Worm (Caenorhabditis elegans): ENCODE measurements around the gene cnt-2.
A peak's percentile ranks its signal among the peaks of the same experiment; 100 is the strongest.

cnt-2 gene

ce11 chrIII:10711192-10711673 is 56.4 kb downstream of the cnt-2 start, which contains the start of gene W09D10.5 (continued):
- no peak for TF ChIP-seq lin-39 (tag; optimal IDR thresholded peaks at IDR 0.05)
- no peak for TF ChIP-seq unc-55 (GFP tag; optimal IDR thresholded peaks at IDR 0.05)
- no peak for TF ChIP-seq aly-2 (tag; optimal IDR thresholded peaks at IDR 0.05)
- no peak for TF ChIP-seq nhr-11 (tag; optimal IDR thresholded peaks at IDR 0.05)
- TF ChIP-seq lin-13 (GFP tag; optimal IDR thresholded peaks at IDR 0.05), result no peak
- no peak for TF ChIP-seq Y55F3AM.14 (GFP tag; optimal IDR thresholded peaks at IDR 0.05)
- TF ChIP-seq nhr-12 (tag; optimal IDR thresholded peaks at IDR 0.05), result no peak
- TF ChIP-seq mdl-1 (tag; optimal IDR thresholded peaks at IDR 0.05), result no peak
- no peak for TF ChIP-seq mab-5 (tag; optimal IDR thresholded peaks at IDR 0.05)

ce11 chrIII:10714541-10714940 is 59.7 kb downstream of the cnt-2 start:
- TF ChIP-seq lin-11 (tag; optimal IDR thresholded peaks at IDR 0.05), result no peak
- TF ChIP-seq nhr-12 (tag; optimal IDR thresholded peaks at IDR 0.05), result no peak
- TF ChIP-seq fos-1 (tag; optimal IDR thresholded peaks at IDR 0.05), result no peak
- no peak for TF ChIP-seq alr-1 (tag; optimal IDR thresholded peaks at IDR 0.05)
- no peak for TF ChIP-seq nhr-237 (tag; optimal IDR thresholded peaks at IDR 0.05)
- TF ChIP-seq ztf-1 (GFP tag; conservative IDR thresholded peaks at IDR 0.05), result no peak
- TF ChIP-seq unc-62 (GFP tag; optimal IDR thresholded peaks at IDR 0.05), result no peak
- no peak for TF ChIP-seq sem-4 (tag; optimal IDR thresholded peaks at IDR 0.05)
- TF ChIP-seq F13H6.1 (tag; optimal IDR thresholded peaks at IDR 0.05), result no peak
- TF ChIP-seq ceh-16 (tag; optimal IDR thresholded peaks at IDR 0.05), result no peak
- no peak for TF ChIP-seq egl-27 (tag; optimal IDR thresholded peaks at IDR 0.05)
- no peak for TF ChIP-seq peb-1 (tag; optimal IDR thresholded peaks at IDR 0.05)
- TF ChIP-seq ztf-4 (tag; optimal IDR thresholded peaks at IDR 0.05), result no peak
- no peak for TF ChIP-seq nhr-10 (tag; optimal IDR thresholded peaks at IDR 0.05)
- no peak for TF ChIP-seq elt-1 (tag; optimal IDR thresholded peaks at IDR 0.05)
- no peak for TF ChIP-seq mab-5 (tag; optimal IDR thresholded peaks at IDR 0.05)
- no peak for TF ChIP-seq lin-39 (tag; optimal IDR thresholded peaks at IDR 0.05)
- TF ChIP-seq zag-1 (tag; optimal IDR thresholded peaks at IDR 0.05), result no peak

ce11 chrIII:10716091-10716490 is 61.3 kb downstream of the cnt-2 start, which contains the start of gene W09D10.4:
TSS of gene W09D10.4 (minus strand) at chrIII:10716191.
- TF ChIP-seq aly-2 (tag; optimal IDR thresholded peaks at IDR 0.05) (no peak), F13H6.1 (tag; optimal IDR thresholded peaks at IDR 0.05) (peak; percentile 20), elt-3 (tag; optimal IDR thresholded peaks at IDR 0.05) (no peak), nhr-237 (tag; optimal IDR thresholded peaks at IDR 0.05) (no peak), C34F6.9 (tag; optimal IDR thresholded peaks at IDR 0.05) (no peak), nhr-129 (tag; optimal IDR thresholded peaks at IDR 0.05) (peak; percentile 10), ztf-1 (GFP tag; conservative IDR thresholded peaks at IDR 0.05) (no peak), unc-39 (tag; optimal IDR thresholded peaks at IDR 0.05) (no peak), nhr-25 (tag; optimal IDR thresholded peaks at IDR 0.05) (no peak), sma-9 (GFP tag; optimal IDR thresholded peaks at IDR 0.05) (peak; percentile 32), sma-9 (tag; optimal IDR thresholded peaks at IDR 0.05) (no peak)

ce11 chrIII:10717479-10717878 is 62.7 kb downstream of the cnt-2 start:
- no peak for TF ChIP-seq dmd-4 (tag; optimal IDR thresholded peaks at IDR 0.05)
- TF ChIP-seq egl-27 (tag; optimal IDR thresholded peaks at IDR 0.05), result peak; percentile 62
- no peak for TF ChIP-seq alr-1 (tag; optimal IDR thresholded peaks at IDR 0.05)
- no peak for TF ChIP-seq nhr-10 (tag; optimal IDR thresholded peaks at IDR 0.05)
- no peak for TF ChIP-seq ztf-1 (GFP tag; conservative IDR thresholded peaks at IDR 0.05)
- TF ChIP-seq zag-1 (tag; optimal IDR thresholded peaks at IDR 0.05), result peak; percentile 11
- no peak for TF ChIP-seq snpc-4 (tag; optimal IDR thresholded peaks at IDR 0.05)
- TF ChIP-seq ztf-4 (tag; optimal IDR thresholded peaks at IDR 0.05), result peak; percentile 76
- no peak for TF ChIP-seq nhr-11 (tag; optimal IDR thresholded peaks at IDR 0.05)
- TF ChIP-seq ama-1 (optimal IDR thresholded peaks at IDR 0.05), result no peak
- TF ChIP-seq F13H6.1 (tag; optimal IDR thresholded peaks at IDR 0.05), result peak; percentile 80
- no peak for TF ChIP-seq ceh-16 (tag; optimal IDR thresholded peaks at IDR 0.05)
- peak; percentile 20 for TF ChIP-seq nhr-6 (tag; optimal IDR thresholded peaks at IDR 0.05)
- peak; percentile 96 for TF ChIP-seq nhr-21 (tag; optimal IDR thresholded peaks at IDR 0.05)
- TF ChIP-seq skn-1 (tag; optimal IDR thresholded peaks at IDR 0.05), result no peak
- TF ChIP-seq sem-4 (tag; optimal IDR thresholded peaks at IDR 0.05), result peak; percentile 43
- TF ChIP-seq lin-11 (tag; optimal IDR thresholded peaks at IDR 0.05), result no peak
- TF ChIP-seq elt-1 (tag; optimal IDR thresholded peaks at IDR 0.05), result no peak
- no peak for TF ChIP-seq peb-1 (tag; optimal IDR thresholded peaks at IDR 0.05)
- no peak for TF ChIP-seq ztf-11 (tag; optimal IDR thresholded peaks at IDR 0.05)
- peak; percentile 12 for TF ChIP-seq mab-5 (tag; optimal IDR thresholded peaks at IDR 0.05)
- TF ChIP-seq gmeb-1 (tag; optimal IDR thresholded peaks at IDR 0.05), result peak; percentile 4
- TF ChIP-seq unc-62 (GFP tag; optimal IDR thresholded peaks at IDR 0.05), result no peak
- no peak for TF ChIP-seq mdl-1 (tag; optimal IDR thresholded peaks at IDR 0.05)
- no peak for TF ChIP-seq aly-2 (tag; optimal IDR thresholded peaks at IDR 0.05)
- TF ChIP-seq nhr-129 (tag; optimal IDR thresholded peaks at IDR 0.05), result peak; percentile 88
- TF ChIP-seq nhr-12 (tag; optimal IDR thresholded peaks at IDR 0.05), result no peak
- no peak for TF ChIP-seq mbf-1 (tag; optimal IDR thresholded peaks at IDR 0.05)
- no peak for TF ChIP-seq nhr-77 (tag; optimal IDR thresholded peaks at IDR 0.05)
- TF ChIP-seq unc-55 (GFP tag; optimal IDR thresholded peaks at IDR 0.05), result no peak
- TF ChIP-seq lsy-2 (tag; optimal IDR thresholded peaks at IDR 0.05), result peak in 1 of 2 experiments; percentile 62
- TF ChIP-seq fos-1 (tag; optimal IDR thresholded peaks at IDR 0.05), result peak; percentile 62
- TF ChIP-seq R02D3.7 (tag; optimal IDR thresholded peaks at IDR 0.05), result no peak
- no peak for TF ChIP-seq lin-39 (tag; optimal IDR thresholded peaks at IDR 0.05)
- no peak for TF ChIP-seq unc-39 (tag; optimal IDR thresholded peaks at IDR 0.05)
- peak; percentile 81 for TF ChIP-seq crh-2 (tag; optimal IDR thresholded peaks at IDR 0.05)
- no peak for TF ChIP-seq nhr-23 (tag; optimal IDR thresholded peaks at IDR 0.05)
- peak; percentile 94 for TF ChIP-seq nhr-25 (tag; optimal IDR thresholded peaks at IDR 0.05)
- peak; percentile 46 for TF ChIP-seq C34F6.9 (tag; optimal IDR thresholded peaks at IDR 0.05)

All from whole organism, L2 larva.